Fruit fly (Drosophila melanogaster): ENCODE results near the gene CG11523.

CG11523 gene

DNA sequence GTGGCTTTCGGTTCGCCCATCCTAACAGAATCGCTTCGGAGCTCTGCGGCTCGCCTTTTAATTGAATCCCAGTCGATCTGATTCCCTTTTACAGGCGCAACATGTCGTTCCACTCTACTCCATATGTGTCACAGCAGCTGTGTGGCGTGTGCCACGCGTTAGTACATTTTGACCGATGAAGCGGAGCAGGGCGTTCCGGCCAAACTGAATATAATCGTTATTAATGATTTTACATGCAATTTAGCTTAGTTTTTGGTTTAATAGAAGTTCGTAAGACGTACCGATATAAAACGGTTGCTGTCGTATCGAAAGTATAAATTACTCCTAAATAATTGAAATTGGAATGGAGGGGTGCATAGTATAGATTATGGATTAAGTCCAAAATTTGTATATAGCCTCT lies at the start of gene CG11523 (continued):
- TF ChIP-seq CG6683 (GFP tag; optimal IDR thresholded peaks at IDR 0.05), result no peak
- no peak for TF ChIP-seq CG13296 (GFP tag; optimal IDR thresholded peaks at IDR 0.05)
- no peak for TF ChIP-seq wek (GFP tag; optimal IDR thresholded peaks at IDR 0.05)
- no peak for TF ChIP-seq abd-A (tag; optimal IDR thresholded peaks at IDR 0.05)
- no peak for TF ChIP-seq stc (GFP tag; IDR thresholded peaks at IDR 0.05)
- peak; percentile 22 for TF ChIP-seq CG17186 (GFP tag; optimal IDR thresholded peaks at IDR 0.05)
- TF ChIP-seq CG12942 (GFP tag; optimal IDR thresholded peaks at IDR 0.05), result no peak
- TF ChIP-seq CoRest (tag; optimal IDR thresholded peaks at IDR 0.05), result peak; percentile 34
- TF ChIP-seq CG11456 (GFP tag; IDR thresholded peaks at IDR 0.05), result no peak
- TF ChIP-seq tll (GFP tag; optimal IDR thresholded peaks at IDR 0.05), result no peak
- no peak for TF ChIP-seq Hey (tag; optimal IDR thresholded peaks at IDR 0.05)
- no peak for TF ChIP-seq CG18619 (GFP tag; optimal IDR thresholded peaks at IDR 0.05)
- TF ChIP-seq Fer2 (tag; optimal IDR thresholded peaks at IDR 0.05), result no peak
- no peak for TF ChIP-seq yki (optimal IDR thresholded peaks at IDR 0.05)
- no peak for TF ChIP-seq Side (GFP tag; optimal IDR thresholded peaks at IDR 0.05)
- TF ChIP-seq insv (GFP tag; optimal IDR thresholded peaks at IDR 0.05), result no peak
- no peak for TF ChIP-seq Eip74EF (GFP tag; optimal IDR thresholded peaks at IDR 0.05)
- TF ChIP-seq CG4360 (GFP tag; IDR thresholded peaks at IDR 0.05), result no peak
- TF ChIP-seq Optix (GFP tag; IDR thresholded peaks at IDR 0.05), result no peak
- no peak for TF ChIP-seq CG15696 (tag; optimal IDR thresholded peaks at IDR 0.05)
- TF ChIP-seq otp (GFP tag; IDR thresholded peaks at IDR 0.05), result no peak
- TF ChIP-seq chinmo (GFP tag; IDR thresholded peaks at IDR 0.05; ENCODE audit: partially characterized antibody), result no peak
- TF ChIP-seq sr (GFP tag; IDR thresholded peaks at IDR 0.05), result no peak
- no peak for TF ChIP-seq C15 (GFP tag; IDR thresholded peaks at IDR 0.05)
- no peak for TF ChIP-seq CG12155 (GFP tag; optimal IDR thresholded peaks at IDR 0.05)
- no peak for TF ChIP-seq CG15269 (tag; optimal IDR thresholded peaks at IDR 0.05)
- TF ChIP-seq crc (GFP tag; optimal IDR thresholded peaks at IDR 0.05), result no peak
- TF ChIP-seq CG7786 (GFP tag; optimal IDR thresholded peaks at IDR 0.05), result peak; percentile 11
- TF ChIP-seq al (GFP tag; IDR thresholded peaks at IDR 0.05), result no peak
- no peak for TF ChIP-seq lola (GFP tag; optimal IDR thresholded peaks at IDR 0.05)
- TF ChIP-seq CG9932 (GFP tag; IDR thresholded peaks at IDR 0.05), result peak; percentile 42; the same call in 1 of the 2 replicates
- no peak for TF ChIP-seq Bdp1 (GFP tag; optimal IDR thresholded peaks at IDR 0.05)
- no peak for TF ChIP-seq ems (GFP tag; optimal IDR thresholded peaks at IDR 0.05)
- TF ChIP-seq CG10959 (GFP tag; IDR thresholded peaks at IDR 0.05), result no peak
- no peak for TF ChIP-seq sna (GFP tag; IDR thresholded peaks at IDR 0.05; ENCODE audit: partially characterized antibody)
- peak; percentile 49 for TF ChIP-seq CG17829 (tag; optimal IDR thresholded peaks at IDR 0.05)
- TF ChIP-seq CG7928 (GFP tag; optimal IDR thresholded peaks at IDR 0.05), result no peak
- no peak for TF ChIP-seq CG17385 (GFP tag; optimal IDR thresholded peaks at IDR 0.05)
- TF ChIP-seq BEAF-32 (GFP tag; optimal IDR thresholded peaks at IDR 0.05), result peak; percentile 57
- no peak for TF ChIP-seq CG31388 (GFP tag; optimal IDR thresholded peaks at IDR 0.05)
- no peak for TF ChIP-seq NfI (GFP tag; optimal IDR thresholded peaks at IDR 0.05)
- TF ChIP-seq her (GFP tag; optimal IDR thresholded peaks at IDR 0.05), result peak; percentile 19
- TF ChIP-seq CG7556 (GFP tag; optimal IDR thresholded peaks at IDR 0.05), result no peak
- TF ChIP-seq CG6765 (GFP tag; optimal IDR thresholded peaks at IDR 0.05), result no peak
- no peak for TF ChIP-seq Mad (GFP tag; optimal IDR thresholded peaks at IDR 0.05)
- no peak for TF ChIP-seq nom (GFP tag; optimal IDR thresholded peaks at IDR 0.05)
- TF ChIP-seq Chrac-16 (GFP tag; optimal IDR thresholded peaks at IDR 0.05), result peak; percentile 8
- TF ChIP-seq en (GFP tag; optimal IDR thresholded peaks at IDR 0.05), result no peak
- TF ChIP-seq bigmax (GFP tag; optimal IDR thresholded peaks at IDR 0.05), result no peak
- TF ChIP-seq Drgx (GFP tag; IDR thresholded peaks at IDR 0.05), result no peak
- TF ChIP-seq crp (GFP tag; optimal IDR thresholded peaks at IDR 0.05), result peak in 1 of 2 experiments; percentile 86

All from whole organism, embryonic.